Worm (Caenorhabditis elegans): ENCODE results near the gene eif-2Bepsilon.

- TF ChIP-seq let-607 (tag; optimal IDR thresholded peaks at IDR 0.05) (no peak), lsl-1 (GFP tag; optimal IDR thresholded peaks at IDR 0.05) (no peak), lin-54 (GFP tag; optimal IDR thresholded peaks at IDR 0.05) (no peak), T26A5.8 (tag; optimal IDR thresholded peaks at IDR 0.05) (no peak), efl-1 (GFP tag; optimal IDR thresholded peaks at IDR 0.05) (no peak), F57C9.4 (tag; optimal IDR thresholded peaks at IDR 0.05) (no peak), egrh-3 (GFP tag; IDR thresholded peaks at IDR 0.05) (no peak), F23B12.7 (tag; optimal IDR thresholded peaks at IDR 0.05; ENCODE audit: insufficient read depth) (no peak), Y56A3A.18 (GFP tag; IDR thresholded peaks at IDR 0.05) (no peak), unc-130 (GFP tag; optimal IDR thresholded peaks at IDR 0.05) (no peak), K12H6.12 (tag; optimal IDR thresholded peaks at IDR 0.05) (no peak), athp-1 (tag; optimal IDR thresholded peaks at IDR 0.05) (no peak), cebp-2 (GFP tag; IDR thresholded peaks at IDR 0.05) (no peak)
These were observed 44.2 kb upstream of the eif-2Bepsilon start, which contains the start of gene chhy-1 for ce11 chrII:8617516-8617915.

All from whole organism, young adult.